Fruit fly (Drosophila melanogaster): ENCODE data around the gene CG6927.

dm6 chrX:4894596-4894995 is 12.1 kb upstream of the CG6927 start:
- TF ChIP-seq CG8478 (optimal IDR thresholded peaks at IDR 0.05): no peak
- no peak for TF ChIP-seq CTCF (optimal IDR thresholded peaks at IDR 0.05)
